Worm (Caenorhabditis elegans) whole organism, young adult: ENCODE measurements around the gene F57G8.7.
A peak's percentile ranks its signal among the peaks of the same experiment; 100 is the strongest.

Experiments used
- B0019.2 ChIP-seq: fragments of 200-800 bp; sonication (Bioruptor generic); conservative IDR thresholded peaks from 2 replicates; pipeline ENCODE4 v1.3.6; 2022; ENCODE audit warnings: missing genetic modification reagents, missing genetic modification characterization, missing compliant biosample characterization
- B0336.3 ChIP-seq: fragments of 200-800 bp; sonication (Bioruptor generic); IDR thresholded peaks from 2 replicates; pipeline ENCODE4 v1.3.6; 2022; ENCODE audit warnings: missing genetic modification characterization, missing compliant biosample characterization
- C06A6.2 ChIP-seq: fragments of 200-800 bp; sonication (Bioruptor generic); conservative IDR thresholded peaks from 2 replicates; pipeline ENCODE4 v1.3.6; 2022; ENCODE audit warnings: missing genetic modification characterization, missing compliant biosample characterization
- F37B4.10 ChIP-seq: fragments of 200-800 bp; sonication (Bioruptor generic); IDR thresholded peaks from 2 replicates; pipeline ENCODE4 v1.3.6; 2022; ENCODE audit warnings: missing genetic modification characterization, missing compliant biosample characterization
- F39B2.1 ChIP-seq: fragments of 200-800 bp; sonication (Bioruptor generic); IDR thresholded peaks from 2 replicates; pipeline ENCODE4 v1.3.6; 2022; ENCODE audit warnings: missing genetic modification reagents, missing genetic modification characterization, missing compliant biosample characterization
- F52B5.7 ChIP-seq: sonication (generic microtip); optimal IDR thresholded peaks from 2 replicates; lab custom pipeline; 2016; ENCODE audit warnings: mild to moderate bottlenecking, missing genetic modification characterization, missing compliant biosample characterization
- F55B11.4 ChIP-seq: sonication (generic microtip); optimal IDR thresholded peaks from 2 replicates; lab custom pipeline; 2016; ENCODE audit warnings: missing compliant biosample characterization, missing genetic modification characterization, borderline replicate concordance; ENCODE audit not compliant: insufficient read depth
- F57A8.1 ChIP-seq: fragments of 200-800 bp; sonication (Bioruptor generic); optimal IDR thresholded peaks from 2 replicates; lab custom pipeline; 2018; ENCODE audit warnings: mild to moderate bottlenecking, missing genetic modification characterization, moderate library complexity, missing compliant biosample characterization
- K12H6.12 ChIP-seq: fragments of 200-800 bp; sonication (Bioruptor generic); optimal IDR thresholded peaks from 2 replicates; lab custom pipeline; 2018; ENCODE audit warnings: mild to moderate bottlenecking, missing genetic modification characterization, missing compliant biosample characterization
- Y53G8AR.9 ChIP-seq: fragments of 200-800 bp; sonication (Bioruptor generic); conservative IDR thresholded peaks from 2 replicates; pipeline ENCODE4 v1.3.6; 2022; ENCODE audit warnings: missing genetic modification reagents, missing genetic modification characterization, missing compliant biosample characterization
- Y56A3A.18 ChIP-seq: fragments of 200-800 bp; sonication (Bioruptor generic); IDR thresholded peaks from 2 replicates; pipeline ENCODE4 v1.3.6; 2022; ENCODE audit warnings: missing genetic modification reagents, missing genetic modification characterization, missing compliant biosample characterization
- Y79H2A.3 ChIP-seq: fragments of 200-800 bp; sonication (Bioruptor generic); conservative IDR thresholded peaks from 2 replicates; pipeline ENCODE4 v1.3.6; 2022; ENCODE audit warnings: missing genetic modification reagents, missing genetic modification characterization, missing compliant biosample characterization
- Y95B8A.8 ChIP-seq: fragments of 200-800 bp; sonication (Bioruptor generic); IDR thresholded peaks from 2 replicates; pipeline ENCODE4 v1.3.6; 2022; ENCODE audit warnings: missing genetic modification reagents, missing genetic modification characterization, missing compliant biosample characterization
- aptf-3 ChIP-seq: fragments of 200-800 bp; sonication (Bioruptor generic); IDR thresholded peaks from 2 replicates; pipeline ENCODE4 v1.3.6; 2022; ENCODE audit warnings: missing genetic modification characterization, missing compliant biosample characterization
- cebp-1 ChIP-seq, 2 experiments: fragments of 200-800 bp in 1 of 2; sonication (Bioruptor generic) in 1 of 2; sonication (generic microtip) in 1 of 2; IDR thresholded peaks in 1 of 2; optimal IDR thresholded peaks in 1 of 2; 2 replicates each; pipeline versions ENCODE4 v1.3.6 to Lab custom; 2017 to 2022; ENCODE audit warnings: missing compliant biosample characterization in 2 of 2, missing genetic modification characterization in 2 of 2, mild to moderate bottlenecking in 1 of 2, missing genetic modification reagents in 1 of 2, moderate library complexity in 1 of 2
- ceh-100 ChIP-seq: fragments of 200-800 bp; sonication (Bioruptor generic); IDR thresholded peaks from 2 replicates; pipeline ENCODE4 v1.3.6; 2022; ENCODE audit warnings: missing genetic modification reagents, missing genetic modification characterization, missing compliant biosample characterization
- ceh-40 ChIP-seq: fragments of 200-800 bp; sonication (Bioruptor generic); IDR thresholded peaks from 2 replicates; pipeline ENCODE4 v1.3.6; 2022; ENCODE audit warnings: missing genetic modification characterization, missing compliant biosample characterization
- ceh-91 ChIP-seq: fragments of 200-800 bp; sonication (Bioruptor generic); IDR thresholded peaks from 2 replicates; pipeline ENCODE4 v1.3.6; 2022; ENCODE audit warnings: missing genetic modification reagents, missing genetic modification characterization, missing compliant biosample characterization
- ekl-4 ChIP-seq: fragments of 200-800 bp; sonication (Bioruptor generic); IDR thresholded peaks from 2 replicates; pipeline ENCODE4 v1.3.6; 2022; ENCODE audit warnings: missing genetic modification reagents, missing genetic modification characterization, missing compliant biosample characterization
- ets-4 ChIP-seq: fragments of 200-800 bp; sonication (Bioruptor generic); optimal IDR thresholded peaks from 2 replicates; lab custom pipeline; 2018; ENCODE audit warnings: mild to moderate bottlenecking, missing genetic modification characterization, missing compliant biosample characterization
- fkh-3 ChIP-seq: sonication (generic microtip); optimal IDR thresholded peaks from 2 replicates; lab custom pipeline; 2016; ENCODE audit warnings: mild to moderate bottlenecking, missing genetic modification characterization, missing compliant biosample characterization
- him-1 ChIP-seq: sonication (generic microtip); optimal IDR thresholded peaks from 2 replicates; lab custom pipeline; 2016; ENCODE audit warnings: missing genotype, missing genetic modification reagents, missing genetic modification characterization, missing compliant biosample characterization
- hmg-1.2 ChIP-seq: fragments of 200-800 bp; sonication (Bioruptor generic); IDR thresholded peaks from 2 replicates; pipeline ENCODE4 v1.3.6; 2022; ENCODE audit warnings: missing genetic modification reagents, missing genetic modification characterization, missing compliant biosample characterization
- lag-1 ChIP-seq: fragments of 200-800 bp; sonication (Bioruptor generic); IDR thresholded peaks from 2 replicates; pipeline ENCODE4 v1.3.6; 2022; ENCODE audit warnings: missing genetic modification reagents, missing genetic modification characterization, missing compliant biosample characterization
- lin-26 ChIP-seq: fragments of 200-800 bp; sonication (Bioruptor generic); IDR thresholded peaks from 2 replicates; pipeline ENCODE4 v1.3.6; 2022; ENCODE audit warnings: missing genetic modification reagents, missing genetic modification characterization, missing compliant biosample characterization
- lin-35 ChIP-seq, 3 experiments: fragments of 150-350 bp in 2 of 3; sonication (generic microtip) in 1 of 3; optimal IDR thresholded peaks; 2 replicates each; lab custom pipeline; 2014 to 2018; ENCODE audit warnings: missing biosample characterization in 3 of 3, missing genetic modification characterization in 3 of 3, missing genetic modification reagents in 3 of 3
- lin-40 ChIP-seq: sonication (generic microtip); optimal IDR thresholded peaks from 2 replicates; lab custom pipeline; 2016; ENCODE audit warnings: missing genetic modification characterization, mild to moderate bottlenecking, missing compliant biosample characterization, missing genotype, missing genetic modification reagents
- lsy-27 ChIP-seq: sonication (generic microtip); optimal IDR thresholded peaks from 2 replicates; lab custom pipeline; 2017; ENCODE audit warnings: missing genetic modification characterization, mild to moderate bottlenecking, missing compliant biosample characterization, antibody characterized with exemption, missing genotype, borderline replicate concordance; ENCODE audit not compliant: insufficient read depth
- madf-10 ChIP-seq: sonication (generic microtip); optimal IDR thresholded peaks from 2 replicates; lab custom pipeline; 2016; ENCODE audit warnings: mild to moderate bottlenecking, missing genetic modification characterization, missing compliant biosample characterization
- mel-28 ChIP-seq: sonication (generic microtip); optimal IDR thresholded peaks from 2 replicates; lab custom pipeline; 2016; ENCODE audit warnings: borderline replicate concordance, mild to moderate bottlenecking, missing genetic modification characterization, missing compliant biosample characterization
- nfya-1 ChIP-seq: sonication (generic microtip); optimal IDR thresholded peaks from 2 replicates; lab custom pipeline; 2017; ENCODE audit warnings: antibody characterized with exemption, missing compliant biosample characterization, missing genetic modification characterization, borderline replicate concordance; ENCODE audit not compliant: insufficient read depth
- nfyb-1 ChIP-seq: fragments of 200-800 bp; sonication (Bioruptor generic); IDR thresholded peaks from 2 replicates; pipeline ENCODE4 v1.3.6; 2022; ENCODE audit warnings: missing genetic modification reagents, missing genetic modification characterization, missing compliant biosample characterization
- nhr-179 ChIP-seq: sonication (generic microtip); optimal IDR thresholded peaks from 2 replicates; lab custom pipeline; 2016; ENCODE audit warnings: mild to moderate bottlenecking, missing genetic modification characterization, missing compliant biosample characterization
- nhr-80 ChIP-seq: sonication (generic microtip); optimal IDR thresholded peaks from 2 replicates; lab custom pipeline; 2016; ENCODE audit warnings: missing genetic modification characterization, missing compliant biosample characterization
- pha-4 ChIP-seq: fragments of 150-350 bp; sonication (generic microtip); optimal IDR thresholded peaks from 2 replicates; lab custom pipeline; 2014; ENCODE audit warnings: missing biosample characterization, missing genetic modification reagents, missing genetic modification characterization
- rpc-1 ChIP-seq, 2 experiments: fragments of 150-350 bp in 1 of 2; sonication (generic microtip) in 1 of 2; optimal IDR thresholded peaks; 2 replicates each; lab custom pipeline; 2014 to 2018; ENCODE audit warnings: missing biosample characterization in 1 of 2, missing genetic modification characterization in 1 of 2, missing genetic modification reagents in 1 of 2, missing genotype in 1 of 2
- sdz-38 ChIP-seq: sonication (generic microtip); optimal IDR thresholded peaks from 2 replicates; lab custom pipeline; 2016; ENCODE audit warnings: missing genotype, missing genetic modification characterization, missing compliant biosample characterization
- snpc-3.4 ChIP-seq: sonication (generic microtip); optimal IDR thresholded peaks from 2 replicates; lab custom pipeline; 2017; ENCODE audit warnings: missing genetic modification characterization, mild to moderate bottlenecking, missing compliant biosample characterization, antibody characterized with exemption, moderate library complexity, missing genotype, missing genetic modification reagents
- sptf-2 ChIP-seq: fragments of 200-800 bp; sonication (Bioruptor generic); optimal IDR thresholded peaks from 2 replicates; lab custom pipeline; 2018; ENCODE audit warnings: mild to moderate bottlenecking, missing genetic modification characterization, missing compliant biosample characterization
- tbp1 ChIP-seq: fragments of 200-800 bp; sonication (Bioruptor generic); optimal IDR thresholded peaks from 2 replicates; lab custom pipeline; 2018; ENCODE audit warnings: mild to moderate bottlenecking, missing genetic modification characterization, missing compliant biosample characterization
- tbx-9 ChIP-seq: sonication (generic microtip); optimal IDR thresholded peaks from 2 replicates; lab custom pipeline; 2016; ENCODE audit warnings: borderline replicate concordance, missing genetic modification characterization, inconsistent platforms, missing compliant biosample characterization
- unc-130 ChIP-seq: sonication (generic microtip); optimal IDR thresholded peaks from 2 replicates; lab custom pipeline; 2016; ENCODE audit warnings: missing genetic modification reagents, missing genetic modification characterization, missing compliant biosample characterization
- ztf-18 ChIP-seq: sonication (generic microtip); optimal IDR thresholded peaks from 2 replicates; lab custom pipeline; 2016; ENCODE audit warnings: missing genotype, mild to moderate bottlenecking, missing genetic modification characterization, missing compliant biosample characterization
- ztf-25 ChIP-seq: fragments of 200-800 bp; sonication (Bioruptor generic); IDR thresholded peaks from 2 replicates; pipeline ENCODE4 v1.3.6; 2022; ENCODE audit warnings: missing genetic modification reagents, missing genetic modification characterization, missing compliant biosample characterization

Gene F57G8.7

ce11 chrV:16357253-16357652 is 28.3 kb downstream of the F57G8.7 start, which contains the start of gene pptr-1:
Gene pptr-1, plus strand, starts transcription at chrV:16357521.
- TF ChIP-seq lag-1 (no peak), madf-10 (no peak), Y56A3A.18 (0 out of 2 replicates have a peak, but pooled peaks have one; percentile 12), nfya-1 (tag; lab: Kevin White, UChicago) (no peak), ets-4 (no peak), lin-35 (GFP tag; optimal IDR thresholded peaks at IDR 0.05; lab: Kevin White, UChicago) (no peak), F39B2.1 (GFP tag; lab: Robert Waterston, UW) (no peak), lin-40 (tag; lab: Kevin White, UChicago) (peak; percentile 20), ceh-40 (GFP tag; lab: Robert Waterston, UW) (no peak), lin-26 (GFP tag; lab: Robert Waterston, UW) (no peak), ceh-100 (GFP tag; lab: Robert Waterston, UW) (no peak), unc-130 (GFP tag; lab: Kevin White, UChicago) (no peak), sptf-2 (GFP tag; lab: Kevin White, UChicago) (no peak), pha-4 (tag; lab: Kevin White, UChicago) (no peak), Y79H2A.3 (GFP tag; lab: Robert Waterston, UW) (no peak), lsy-27 (tag; lab: Kevin White, UChicago) (no peak), B0019.2 (no peak), tbp1 (GFP tag; lab: Kevin White, UChicago) (no peak), nhr-179 (tag; lab: Kevin White, UChicago) (no peak), sdz-38 (tag; lab: Kevin White, UChicago) (no peak), fkh-3 (no peak), B0336.3 (GFP tag; lab: Robert Waterston, UW) (no peak), K12H6.12 (no peak), F55B11.4 (tag; lab: Kevin White, UChicago) (no peak), aptf-3 (GFP tag; lab: Robert Waterston, UW) (no peak), ekl-4 (GFP tag; lab: Robert Waterston, UW) (no peak), tbx-9 (tag; lab: Kevin White, UChicago) (no peak), F37B4.10 (GFP tag; lab: Robert Waterston, UW) (no peak), nhr-80 (tag; lab: Kevin White, UChicago) (peak; percentile 47), hmg-1.2 (peak; percentile 32; the same call in 1 of the 2 replicates), cebp-1 (GFP tag; IDR thresholded peaks at IDR 0.05; lab: Robert Waterston, UW) (no peak), cebp-1 (tag; optimal IDR thresholded peaks at IDR 0.05; lab: Kevin White, UChicago) (peak; percentile 4)

DNA sequence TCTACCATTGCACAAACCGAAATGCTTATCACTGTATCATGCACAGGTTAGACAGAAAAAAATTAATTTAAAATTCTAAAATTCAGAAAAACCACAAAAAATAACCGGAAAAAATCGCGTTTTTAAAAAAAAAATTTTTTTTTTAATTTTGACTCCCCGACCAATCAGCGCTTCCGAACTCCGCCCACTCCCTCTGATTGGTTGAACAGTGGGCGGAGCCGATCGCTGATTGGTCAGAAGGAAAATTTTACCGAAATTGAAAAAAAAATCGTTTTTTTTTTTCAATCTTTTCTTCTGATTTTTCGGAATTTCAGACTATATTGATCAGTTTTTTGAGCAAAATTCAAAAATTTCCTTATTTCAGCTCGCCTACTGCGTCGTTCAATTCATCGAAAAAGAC is 32.4 kb downstream of the F57G8.7 start:
- TF ChIP-seq nfyb-1 (GFP tag; lab: Robert Waterston, UW): peak; percentile 98
- no peak for TF ChIP-seq snpc-3.4 (tag; lab: Kevin White, UChicago)

ce11 chrV:16367575-16367974 is 38.6 kb downstream of the F57G8.7 start, which contains the start of gene W08G11.3:
Gene W08G11.3, plus strand, starts transcription at chrV:16367681.
- TF ChIP-seq him-1 (tag; lab: Kevin White, UChicago) (no peak), pha-4 (tag; lab: Kevin White, UChicago) (no peak), ets-4 (no peak), nhr-179 (tag; lab: Kevin White, UChicago) (no peak), ekl-4 (GFP tag; lab: Robert Waterston, UW) (no peak), F55B11.4 (tag; lab: Kevin White, UChicago) (no peak), B0336.3 (GFP tag; lab: Robert Waterston, UW) (peak; percentile 21; the same call in 1 of the 2 replicates), rpc-1 (optimal IDR thresholded peaks at IDR 0.05; lab: Kevin White, UChicago) (no peak), rpc-1 (tag; optimal IDR thresholded peaks at IDR 0.05; lab: Kevin White, UChicago) (no peak), ztf-18 (no peak), snpc-3.4 (tag; lab: Kevin White, UChicago) (no peak), ceh-91 (GFP tag; lab: Robert Waterston, UW) (no peak), C06A6.2 (GFP tag; lab: Robert Waterston, UW) (no peak), aptf-3 (GFP tag; lab: Robert Waterston, UW) (no peak), F57A8.1 (GFP tag; lab: Kevin White, UChicago) (no peak), Y95B8A.8 (GFP tag; lab: Robert Waterston, UW) (0 out of 2 replicates have a peak, but pooled peaks have one; percentile 25), mel-28 (no peak), Y53G8AR.9 (GFP tag; lab: Robert Waterston, UW) (no peak), ztf-25 (no peak), Y56A3A.18 (0 out of 2 replicates have a peak, but pooled peaks have one; percentile 42), Y79H2A.3 (GFP tag; lab: Robert Waterston, UW) (no peak), F52B5.7 (tag; lab: Kevin White, UChicago) (no peak)
